Fruit fly (Drosophila melanogaster): ENCODE results near the gene Elys.

Gene Elys

dm6 chrX:19697255-19697877 lies 45.3 kb downstream of the Elys start (continued):
- no peak for TF ChIP-seq CG1647 (GFP tag; optimal IDR thresholded peaks at IDR 0.05)
- no peak for TF ChIP-seq CG33213 (GFP tag; optimal IDR thresholded peaks at IDR 0.05)
- no peak for TF ChIP-seq zfh2 (GFP tag; optimal IDR thresholded peaks at IDR 0.05)
- TF ChIP-seq Hr51 (GFP tag; optimal IDR thresholded peaks at IDR 0.05) = peak in 1 of 2 experiments; percentile 11
- TF ChIP-seq CG16813 (GFP tag; IDR thresholded peaks at IDR 0.05; ENCODE audit: partially characterized antibody) = no peak
- TF ChIP-seq CG34376 (GFP tag; optimal IDR thresholded peaks at IDR 0.05) = no peak
- no peak for TF ChIP-seq tx (GFP tag; optimal IDR thresholded peaks at IDR 0.05)
- no peak for TF ChIP-seq salm (tag; optimal IDR thresholded peaks at IDR 0.05)
- peak; percentile 21 for TF ChIP-seq kay (GFP tag; optimal IDR thresholded peaks at IDR 0.05)
- TF ChIP-seq cg (GFP tag; optimal IDR thresholded peaks at IDR 0.05) = peak; percentile 98
- TF ChIP-seq ftz-f1 (GFP tag; optimal IDR thresholded peaks at IDR 0.05) = no peak
- no peak for TF ChIP-seq slp2 (GFP tag; optimal IDR thresholded peaks at IDR 0.05)
- no peak for TF ChIP-seq CG12299 (tag; optimal IDR thresholded peaks at IDR 0.05)
- TF ChIP-seq jing (GFP tag; optimal IDR thresholded peaks at IDR 0.05) = no peak
- TF ChIP-seq tio (GFP tag; optimal IDR thresholded peaks at IDR 0.05) = no peak
- no peak for TF ChIP-seq CG10321 (GFP tag; IDR thresholded peaks at IDR 0.05)
- TF ChIP-seq NC2α (GFP tag; optimal IDR thresholded peaks at IDR 0.05) = no peak
- no peak for TF ChIP-seq CG17385 (GFP tag; optimal IDR thresholded peaks at IDR 0.05)
- TF ChIP-seq repo (GFP tag; optimal IDR thresholded peaks at IDR 0.05) = no peak
- TF ChIP-seq Dll (GFP tag; IDR thresholded peaks at IDR 0.05; ENCODE audit: partially characterized antibody) = 0 out of 4 replicates have a peak, but pooled peaks have one; percentile 40
- TF ChIP-seq nmo (GFP tag; optimal IDR thresholded peaks at IDR 0.05) = no peak
- no peak for TF ChIP-seq CG13624 (GFP tag; optimal IDR thresholded peaks at IDR 0.05)
- TF ChIP-seq CG14050 (GFP tag; IDR thresholded peaks at IDR 0.05) = no peak
- no peak for TF ChIP-seq az2 (GFP tag; optimal IDR thresholded peaks at IDR 0.05)
- TF ChIP-seq gcm (GFP tag; optimal IDR thresholded peaks at IDR 0.05) = no peak
- TF ChIP-seq MESR4 (GFP tag; optimal IDR thresholded peaks at IDR 0.05) = peak; percentile 20
- no peak for TF ChIP-seq knrl (GFP tag; IDR thresholded peaks at IDR 0.05; ENCODE audit: partially characterized antibody)
- TF ChIP-seq nom (GFP tag; optimal IDR thresholded peaks at IDR 0.05) = peak; percentile 57
- no peak for TF ChIP-seq grn (GFP tag; optimal IDR thresholded peaks at IDR 0.05)
- no peak for TF ChIP-seq kni (GFP tag; optimal IDR thresholded peaks at IDR 0.05)
- no peak for TF ChIP-seq CG10979 (tag; optimal IDR thresholded peaks at IDR 0.05)
- TF ChIP-seq jumu (GFP tag; optimal IDR thresholded peaks at IDR 0.05) = peak; percentile 24
- no peak for TF ChIP-seq sisA (GFP tag; IDR thresholded peaks at IDR 0.05)
- peak; percentile 25 for TF ChIP-seq ewg (GFP tag; optimal IDR thresholded peaks at IDR 0.05)
- no peak for TF ChIP-seq CG10462 (GFP tag; optimal IDR thresholded peaks at IDR 0.05)
- TF ChIP-seq bsh (GFP tag; optimal IDR thresholded peaks at IDR 0.05) = no peak
- TF ChIP-seq CG11560 (tag; IDR thresholded peaks at IDR 0.05) = no peak
- TF ChIP-seq sens-2 (GFP tag; IDR thresholded peaks at IDR 0.05) = no peak
- no peak for TF ChIP-seq CG6854 (GFP tag; optimal IDR thresholded peaks at IDR 0.05)
- TF ChIP-seq Mad (GFP tag; optimal IDR thresholded peaks at IDR 0.05) = no peak
- TF ChIP-seq btn (GFP tag; optimal IDR thresholded peaks at IDR 0.05) = no peak
- TF ChIP-seq H15 (GFP tag; IDR thresholded peaks at IDR 0.05) = no peak
- TF ChIP-seq fru (optimal IDR thresholded peaks at IDR 0.05) = peak; percentile 23
- TF ChIP-seq Atf-2 (GFP tag; optimal IDR thresholded peaks at IDR 0.05) = no peak
- TF ChIP-seq Elba2 (GFP tag; optimal IDR thresholded peaks at IDR 0.05) = peak; percentile 76
- TF ChIP-seq dati (GFP tag; IDR thresholded peaks at IDR 0.05) = no peak
- TF ChIP-seq Hsf (GFP tag; optimal IDR thresholded peaks at IDR 0.05) = no peak
- no peak for TF ChIP-seq pan (optimal IDR thresholded peaks at IDR 0.05)
- TF ChIP-seq pan (GFP tag; optimal IDR thresholded peaks at IDR 0.05 in 1 of 2, IDR thresholded peaks at IDR 0.05 in 1 of 2) = no peak
- TF ChIP-seq CG12219 (GFP tag; optimal IDR thresholded peaks at IDR 0.05) = no peak
- peak; percentile 3 for TF ChIP-seq CG2712 (tag; optimal IDR thresholded peaks at IDR 0.05)

Measured in whole organism, embryonic.